Worm (Caenorhabditis elegans) whole organism, L3 larva: ENCODE measurements around the gene ehn-3.

ENCODE experiments used
- ZK546.5 ChIP-seq: sonication (generic microtip); optimal IDR thresholded peaks from 2 replicates; lab custom pipeline; 2017; ENCODE audit warnings: missing biosample characterization, missing genetic modification characterization
- aly-2 ChIP-seq: fragments of 150-350 bp; optimal IDR thresholded peaks from 2 replicates; lab custom pipeline; 2014; ENCODE audit warnings: missing biosample characterization, missing genetic modification characterization
- ama-1 ChIP-seq: fragments of 150-350 bp; optimal IDR thresholded peaks from 2 replicates; lab custom pipeline; 2018
- daf-12 ChIP-seq: fragments of 150-350 bp; optimal IDR thresholded peaks from 2 replicates; lab custom pipeline; 2014; ENCODE audit warnings: missing biosample characterization, missing genetic modification reagents, missing genetic modification characterization
- elt-3 ChIP-seq, 3 experiments: fragments of 150-350 bp in 1 of 3; sonication (generic microtip) in 2 of 3; optimal IDR thresholded peaks; 2 replicates in 2 of 3; 4 replicates in 1 of 3; lab custom pipeline; 2014 to 2017; ENCODE audit warnings: missing biosample characterization in 3 of 3, missing genetic modification characterization in 3 of 3
- nfya-1 ChIP-seq: sonication (generic microtip); optimal IDR thresholded peaks from 2 replicates; lab custom pipeline; 2017; ENCODE audit warnings: missing genetic modification characterization, mild to moderate bottlenecking, missing compliant biosample characterization, antibody characterized with exemption, moderate library complexity; ENCODE audit not compliant: insufficient read depth
- nhr-11 ChIP-seq: fragments of 150-350 bp; optimal IDR thresholded peaks from 2 replicates; lab custom pipeline; 2014; ENCODE audit warnings: missing biosample characterization, missing genetic modification characterization
- nhr-43 ChIP-seq: sonication (generic microtip); optimal IDR thresholded peaks from 2 replicates; lab custom pipeline; 2016; ENCODE audit warnings: mild to moderate bottlenecking, missing genetic modification characterization, missing compliant biosample characterization; ENCODE audit not compliant: poor library complexity, severe bottlenecking
- nhr-76 ChIP-seq: fragments of 150-350 bp; sonication (generic microtip); optimal IDR thresholded peaks from 5 replicates; lab custom pipeline; 2014; ENCODE audit warnings: missing biosample characterization, missing genetic modification characterization
- sea-2 ChIP-seq: fragments of 150-350 bp; sonication (generic microtip); optimal IDR thresholded peaks from 4 replicates; lab custom pipeline; 2014; ENCODE audit warnings: missing biosample characterization, missing genetic modification reagents, missing genetic modification characterization
- tbx-2 ChIP-seq: sonication (generic microtip); optimal IDR thresholded peaks from 2 replicates; lab custom pipeline; 2016; ENCODE audit warnings: mild to moderate bottlenecking, missing genetic modification characterization, missing compliant biosample characterization
- ztf-11 ChIP-seq: fragments of 150-350 bp; optimal IDR thresholded peaks from 2 replicates; lab custom pipeline; 2014; ENCODE audit warnings: missing biosample characterization, missing genetic modification characterization

- no peak for TF ChIP-seq elt-3 (tag; optimal IDR thresholded peaks at IDR 0.05; lab: Kevin White, UChicago)
- no peak for TF ChIP-seq tbx-2 (tag; lab: Kevin White, UChicago)
- TF ChIP-seq daf-12 (tag; lab: Kevin White, UChicago): no peak
- no peak for TF ChIP-seq nfya-1 (tag; lab: Kevin White, UChicago)
- TF ChIP-seq nhr-11 (tag; lab: Kevin White, UChicago): no peak
- no peak for TF ChIP-seq nhr-76 (tag; lab: Kevin White, UChicago)
- no peak for TF ChIP-seq ZK546.5 (tag; lab: Kevin White, UChicago)
- no peak for TF ChIP-seq ama-1 (lab: Kevin White, UChicago)
- TF ChIP-seq sea-2 (GFP tag; lab: Kevin White, UChicago): no peak
- TF ChIP-seq aly-2 (tag; lab: Kevin White, UChicago): no peak
- TF ChIP-seq ztf-11 (tag; lab: Kevin White, UChicago): no peak
- no peak for TF ChIP-seq nhr-43
Measured at ce11 chrIV:5405345-5405744, 13.7 kb downstream of the ehn-3 start, which contains the start of gene ZK616.61.
